Fruit fly (Drosophila melanogaster): ENCODE results near the gene HP4.

HP4 gene

DNA sequence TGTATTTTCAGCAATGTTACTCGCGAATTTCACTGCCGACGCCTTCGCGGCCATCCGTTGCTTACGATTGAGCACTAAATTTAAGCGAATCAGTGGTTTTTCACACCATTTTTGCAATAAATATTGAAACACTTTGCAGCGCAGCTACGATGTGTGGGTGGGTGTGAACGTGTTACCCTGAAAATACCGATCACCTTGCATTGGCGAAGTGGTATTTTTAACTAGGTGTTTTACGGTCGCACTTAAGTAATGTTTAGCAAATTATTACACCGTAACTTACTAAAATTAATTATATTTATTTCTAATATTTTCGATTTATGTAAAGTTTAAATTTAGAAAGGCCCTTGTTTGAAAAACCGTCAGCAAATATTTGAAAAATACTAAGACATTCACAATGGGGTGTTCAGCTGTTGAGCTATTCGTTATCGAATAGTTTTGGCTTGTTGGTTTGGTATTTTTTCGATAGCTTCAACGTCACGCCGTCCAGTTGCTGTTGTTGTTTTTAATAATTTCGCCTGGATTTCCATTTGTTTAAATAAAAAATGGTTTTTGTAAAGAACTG, 39.9 kb downstream of the HP4 start, which contains the start of the genes syd and Srp9 (continued):
- TF ChIP-seq mam (GFP tag; optimal IDR thresholded peaks at IDR 0.05) (no peak), zfh2 (GFP tag; optimal IDR thresholded peaks at IDR 0.05) (no peak), hb (GFP tag; IDR thresholded peaks at IDR 0.05; ENCODE audit: partially characterized antibody) (no peak), twi (tag; optimal IDR thresholded peaks at IDR 0.05) (no peak), CG12744 (GFP tag; optimal IDR thresholded peaks at IDR 0.05) (no peak), CG32772 (GFP tag; IDR thresholded peaks at IDR 0.05) (no peak), Elba2 (GFP tag; optimal IDR thresholded peaks at IDR 0.05) (no peak), ranshi (GFP tag; IDR thresholded peaks at IDR 0.05) (no peak), nau (GFP tag; optimal IDR thresholded peaks at IDR 0.05) (no peak), tll (GFP tag; optimal IDR thresholded peaks at IDR 0.05) (no peak), CG7271 (tag; optimal IDR thresholded peaks at IDR 0.05) (no peak), Trl (optimal IDR thresholded peaks at IDR 0.05) (no peak), Trl (GFP tag; optimal IDR thresholded peaks at IDR 0.05) (no peak), CG11560 (tag; IDR thresholded peaks at IDR 0.05) (peak; percentile 98), eyg (GFP tag; optimal IDR thresholded peaks at IDR 0.05) (no peak), sens (GFP tag) (no peak), CG18599 (GFP tag; optimal IDR thresholded peaks at IDR 0.05) (no peak), CG15601 (tag; optimal IDR thresholded peaks at IDR 0.05) (no peak), disco-r (GFP tag; optimal IDR thresholded peaks at IDR 0.05) (no peak), ttk (GFP tag; IDR thresholded peaks at IDR 0.05) (no peak), rib (GFP tag; IDR thresholded peaks at IDR 0.05) (no peak), MESR4 (GFP tag; optimal IDR thresholded peaks at IDR 0.05) (peak; percentile 90), nerfin-2 (GFP tag; IDR thresholded peaks at IDR 0.05; ENCODE audit: partially characterized antibody) (no peak), sc (optimal IDR thresholded peaks at IDR 0.05) (no peak), sc (GFP tag; optimal IDR thresholded peaks at IDR 0.05) (no peak), CG15269 (tag; optimal IDR thresholded peaks at IDR 0.05) (no peak), fd102C (GFP tag; optimal IDR thresholded peaks at IDR 0.05) (no peak), CG12942 (GFP tag; optimal IDR thresholded peaks at IDR 0.05) (no peak), tgo (GFP tag; IDR thresholded peaks at IDR 0.05) (no peak), Sry-β (GFP tag; optimal IDR thresholded peaks at IDR 0.05) (peak; percentile 1), CG12659 (GFP tag; optimal IDR thresholded peaks at IDR 0.05) (peak; percentile 68), Scr (GFP tag; IDR thresholded peaks at IDR 0.05; ENCODE audit: partially characterized antibody) (peak; percentile 24; the same call in 1 of the 2 replicates), Meics (GFP tag; optimal IDR thresholded peaks at IDR 0.05) (no peak), lilli (GFP tag; optimal IDR thresholded peaks at IDR 0.05) (no peak), run (tag; optimal IDR thresholded peaks at IDR 0.05) (no peak), CG13424 (tag; optimal IDR thresholded peaks at IDR 0.05) (no peak), CG11456 (GFP tag; IDR thresholded peaks at IDR 0.05) (no peak), dati (GFP tag; IDR thresholded peaks at IDR 0.05) (no peak), gce (GFP tag; IDR thresholded peaks at IDR 0.05) (no peak), Nf-YB (GFP tag; optimal IDR thresholded peaks at IDR 0.05) (no peak), CG3407 (GFP tag; optimal IDR thresholded peaks at IDR 0.05) (no peak), CrebB (tag; optimal IDR thresholded peaks at IDR 0.05) (no peak), pnt (GFP tag; optimal IDR thresholded peaks at IDR 0.05) (no peak), kay (GFP tag; optimal IDR thresholded peaks at IDR 0.05) (no peak), CG16779 (GFP tag; IDR thresholded peaks at IDR 0.05) (no peak), CG7357 (GFP tag; IDR thresholded peaks at IDR 0.05) (peak; percentile 26; the same call in 1 of the 3 replicates), jigr1 (GFP tag; IDR thresholded peaks at IDR 0.05) (no peak), CG3726 (GFP tag; IDR thresholded peaks at IDR 0.05) (no peak), NK7.1 (GFP tag; optimal IDR thresholded peaks at IDR 0.05) (no peak), CG2678 (tag; optimal IDR thresholded peaks at IDR 0.05) (no peak), pb (GFP tag; optimal IDR thresholded peaks at IDR 0.05) (no peak), Dll (GFP tag; IDR thresholded peaks at IDR 0.05; ENCODE audit: partially characterized antibody) (peak; percentile 56; the same call in 1 of the 4 replicates)

Data from whole organism, embryonic.